Fruit fly (Drosophila melanogaster) whole organism, wandering third instar larva: ENCODE measurements around the gene CG10650.

ENCODE experiments used
- Abd-B ChIP-seq: fragments of >200 bp; optimal IDR thresholded peaks from 2 replicates; lab custom pipeline; 2017; ENCODE audit warnings: missing biosample characterization, missing genetic modification characterization
- CG32264 ChIP-seq: fragments of 200-800 bp; sonication (Bioruptor generic); optimal IDR thresholded peaks from 2 replicates; lab custom pipeline; 2016; ENCODE audit warnings: missing biosample characterization, missing genetic modification characterization
- CG9705 ChIP-seq: fragments of 200-800 bp; sonication (Bioruptor generic); optimal IDR thresholded peaks from 2 replicates; lab custom pipeline; 2018; ENCODE audit warnings: missing biosample characterization, mild to moderate bottlenecking, missing genetic modification characterization
- CrebA ChIP-seq: fragments of 200-800 bp; sonication (Bioruptor generic); optimal IDR thresholded peaks from 2 replicates; lab custom pipeline; 2016; ENCODE audit warnings: missing biosample characterization, mild to moderate bottlenecking, missing genetic modification characterization, borderline replicate concordance
- Dfd ChIP-seq: fragments of >200 bp; optimal IDR thresholded peaks from 2 replicates; lab custom pipeline; 2017; ENCODE audit warnings: missing biosample characterization, missing genetic modification characterization
- Dif ChIP-seq: fragments of 200-275, 200-300 bp; sonication (Bioruptor generic); optimal IDR thresholded peaks from 2 replicates; lab custom pipeline; 2018; ENCODE audit warnings: missing biosample characterization, missing genetic modification characterization; ENCODE audit not compliant: partially characterized antibody
- GATAd ChIP-seq: sonication (Bioruptor generic); optimal IDR thresholded peaks from 2 replicates; lab custom pipeline; 2016; ENCODE audit warnings: missing biosample characterization, missing genetic modification characterization
- HLH106 ChIP-seq: fragments of 200-800 bp; optimal IDR thresholded peaks from 3 replicates; lab custom pipeline; 2019; ENCODE audit warnings: missing biosample characterization, mild to moderate bottlenecking, missing genetic modification characterization, moderate library complexity
- Hr78 ChIP-seq: fragments of >200 bp; optimal IDR thresholded peaks from 2 replicates; lab custom pipeline; 2017; ENCODE audit warnings: missing biosample characterization, missing genetic modification characterization
- Hr83 ChIP-seq: fragments of 200-300 bp; sonication (Bioruptor generic); optimal IDR thresholded peaks from 2 replicates; lab custom pipeline; 2016; ENCODE audit warnings: missing biosample characterization, mild to moderate bottlenecking, missing genetic modification characterization, moderate library complexity; ENCODE audit not compliant: poor library complexity, severe bottlenecking
- Jra ChIP-seq: sonication (Bioruptor generic); optimal IDR thresholded peaks from 2 replicates; lab custom pipeline; 2016; ENCODE audit warnings: missing biosample characterization, missing genetic modification characterization
- Mio ChIP-seq: sonication (Bioruptor generic); optimal IDR thresholded peaks from 2 replicates; lab custom pipeline; 2016; ENCODE audit warnings: missing biosample characterization, missing genetic modification characterization
- N ChIP-seq: fragments of >200 bp; optimal IDR thresholded peaks from 2 replicates; lab custom pipeline; 2018; ENCODE audit warnings: missing biosample characterization, missing external identifiers, missing genetic modification characterization
- OdsH ChIP-seq: fragments of 200-800 bp; sonication (Bioruptor generic); optimal IDR thresholded peaks from 2 replicates; lab custom pipeline; 2016; ENCODE audit warnings: missing biosample characterization, mild to moderate bottlenecking, missing genetic modification characterization
- Rel ChIP-seq, 2 experiments: fragments of 200-800 bp; sonication (Bioruptor generic) in 1 of 2; optimal IDR thresholded peaks; 2 replicates in 1 of 2; 3 replicates in 1 of 2; lab custom pipeline; 2016 to 2019; ENCODE audit warnings: mild to moderate bottlenecking in 2 of 2, missing biosample characterization in 2 of 2, missing genetic modification characterization in 2 of 2, moderate library complexity in 1 of 2
- Sp1 ChIP-seq: fragments of 200-800 bp; sonication (Bioruptor generic); optimal IDR thresholded peaks from 3 replicates; lab custom pipeline; 2019; ENCODE audit warnings: missing biosample characterization, mild to moderate bottlenecking, missing genetic modification characterization, moderate library complexity
- Vsx2 ChIP-seq: fragments of 200-300, 225-300 bp; sonication (Bioruptor generic); optimal IDR thresholded peaks from 2 replicates; lab custom pipeline; 2018; ENCODE audit warnings: missing biosample characterization, missing genetic modification characterization; ENCODE audit not compliant: partially characterized antibody
- br ChIP-seq: fragments of 200-800 bp; sonication (Bioruptor generic); optimal IDR thresholded peaks from 2 replicates; lab custom pipeline; 2016; ENCODE audit warnings: missing biosample characterization, missing genetic modification characterization
- brk ChIP-seq: fragments of 200-800 bp; sonication (Bioruptor generic); optimal IDR thresholded peaks from 2 replicates; lab custom pipeline; 2016; ENCODE audit warnings: missing biosample characterization, mild to moderate bottlenecking, missing genetic modification characterization
- dmrt93B ChIP-seq: fragments of 200-800 bp; sonication (Bioruptor generic); optimal IDR thresholded peaks from 2 replicates; lab custom pipeline; 2018; ENCODE audit warnings: missing biosample characterization, mild to moderate bottlenecking, missing genetic modification characterization
- ey ChIP-seq: fragments of 200-800 bp; sonication (Bioruptor generic); optimal IDR thresholded peaks from 2 replicates; lab custom pipeline; 2016; ENCODE audit warnings: missing biosample characterization, missing genetic modification characterization
- foxo ChIP-seq, 2 experiments: fragments of 200-800 bp; sonication (Bioruptor generic); optimal IDR thresholded peaks; 2 replicates in 1 of 2; 3 replicates in 1 of 2; lab custom pipeline; 2016 to 2017; ENCODE audit warnings: missing biosample characterization in 2 of 2, missing genetic modification characterization in 2 of 2
- h ChIP-seq: fragments of 200-800 bp; sonication (Bioruptor generic); optimal IDR thresholded peaks from 3 replicates; lab custom pipeline; 2016; ENCODE audit warnings: missing biosample characterization, mild to moderate bottlenecking, missing genetic modification characterization
- jim ChIP-seq: fragments of 175-275, 200-325 bp; sonication (Bioruptor generic); optimal IDR thresholded peaks from 2 replicates; lab custom pipeline; 2016; ENCODE audit warnings: missing biosample characterization, mild to moderate bottlenecking, missing genetic modification characterization
- lola ChIP-seq: fragments of >200 bp; optimal IDR thresholded peaks from 2 replicates; lab custom pipeline; 2017; ENCODE audit warnings: missing biosample characterization, missing genetic modification characterization
- pan ChIP-seq: fragments of >200 bp; optimal IDR thresholded peaks from 2 replicates; lab custom pipeline; 2017
- psq ChIP-seq: fragments of 200-800 bp; sonication (Bioruptor generic); optimal IDR thresholded peaks from 3 replicates; lab custom pipeline; 2017; ENCODE audit warnings: missing biosample characterization, mild to moderate bottlenecking, missing genetic modification characterization, moderate library complexity
- rgr ChIP-seq: fragments of 200-800 bp; sonication (Bioruptor generic); optimal IDR thresholded peaks from 3 replicates; lab custom pipeline; 2016; ENCODE audit warnings: missing biosample characterization, mild to moderate bottlenecking, missing genetic modification characterization
- sv ChIP-seq: fragments of 200-800 bp; sonication (Bioruptor generic); optimal IDR thresholded peaks from 3 replicates; lab custom pipeline; 2016; ENCODE audit warnings: missing biosample characterization, missing genetic modification characterization
- tai ChIP-seq: sonication (Bioruptor generic); optimal IDR thresholded peaks from 2 replicates; lab custom pipeline; 2016; ENCODE audit warnings: missing biosample characterization, missing genetic modification characterization
- usp ChIP-seq: fragments of >200 bp; optimal IDR thresholded peaks from 2 replicates; lab custom pipeline; 2017; ENCODE audit warnings: missing biosample characterization, missing genetic modification characterization
- woc ChIP-seq: sonication (Bioruptor generic); optimal IDR thresholded peaks from 2 replicates; lab custom pipeline; 2016; ENCODE audit warnings: missing biosample characterization, mild to moderate bottlenecking, missing genetic modification characterization

CG10650 gene

dm6 chr2L:19002959-19003371, 7.2 kb upstream of the CG10650 start, which contains the start of gene CG31793:
Gene CG31793 (plus strand): TSS chr2L:19003367.
- no peak for TF ChIP-seq tai
- no peak for TF ChIP-seq GATAd (GFP tag; lab: Kevin White, UChicago)
- TF ChIP-seq HLH106 (tag; lab: Kevin White, UChicago) = peak; percentile 57
- TF ChIP-seq foxo (GFP tag; optimal IDR thresholded peaks at IDR 0.05; lab: Kevin White, UChicago) = peak in 1 of 2 experiments; percentile 32
- peak; percentile 22 for TF ChIP-seq sv (GFP tag; lab: Kevin White, UChicago)
- TF ChIP-seq Sp1 (GFP tag; lab: Kevin White, UChicago) = peak; percentile 50
- peak; percentile 39 for TF ChIP-seq Hr83 (GFP tag; lab: Kevin White, UChicago)
- TF ChIP-seq rgr (GFP tag; lab: Kevin White, UChicago) = peak; percentile 68
- TF ChIP-seq OdsH (GFP tag; lab: Kevin White, UChicago) = peak; percentile 60
- no peak for TF ChIP-seq br (GFP tag; lab: Kevin White, UChicago)
- peak; percentile 41 for TF ChIP-seq psq
- peak; percentile 63 for TF ChIP-seq h (GFP tag; lab: Kevin White, UChicago)
- no peak for TF ChIP-seq pan (lab: Kevin White, UChicago)

- no peak for TF ChIP-seq HLH106 (tag; lab: Kevin White, UChicago)
- TF ChIP-seq Vsx2 (GFP tag; lab: Kevin White, UChicago) = no peak
- no peak for TF ChIP-seq dmrt93B (GFP tag; lab: Kevin White, UChicago)
- no peak for TF ChIP-seq h (GFP tag; lab: Kevin White, UChicago)
- TF ChIP-seq Rel (GFP tag; optimal IDR thresholded peaks at IDR 0.05; lab: Kevin White, UChicago) = no peak
- TF ChIP-seq Rel (tag; optimal IDR thresholded peaks at IDR 0.05; lab: Kevin White, UChicago) = no peak
- TF ChIP-seq CG9705 (GFP tag; lab: Kevin White, UChicago) = no peak
- no peak for TF ChIP-seq CG32264 (GFP tag; lab: Kevin White, UChicago)
- no peak for TF ChIP-seq N (GFP tag; lab: Kevin White, UChicago)
- TF ChIP-seq Dfd = no peak
- TF ChIP-seq br (GFP tag; lab: Kevin White, UChicago) = no peak
- TF ChIP-seq Dif (GFP tag; lab: Kevin White, UChicago) = no peak
- TF ChIP-seq jim (GFP tag; lab: Kevin White, UChicago) = no peak
- TF ChIP-seq pan (lab: Kevin White, UChicago) = no peak
- no peak for TF ChIP-seq CrebA (GFP tag; lab: Kevin White, UChicago)
- no peak for TF ChIP-seq foxo (GFP tag; optimal IDR thresholded peaks at IDR 0.05; lab: Kevin White, UChicago)
- TF ChIP-seq Hr83 (GFP tag; lab: Kevin White, UChicago) = no peak
- no peak for TF ChIP-seq Mio (GFP tag; lab: Kevin White, UChicago)
These were observed 6.7 kb upstream of the CG10650 start for dm6 chr2L:19002468-19002867.

dm6 chr2L:18997148-18997547, 1.4 kb upstream of the CG10650 start, which contains the start of gene CG31792:
Gene CG31792 (plus strand): TSS chr2L:18997448.
- TF ChIP-seq jim (GFP tag; lab: Kevin White, UChicago) (no peak), rgr (GFP tag; lab: Kevin White, UChicago) (no peak), Sp1 (GFP tag; lab: Kevin White, UChicago) (no peak)

dm6 chr2L:18992196-18992595, 3.5 kb downstream of the CG10650 start, which contains the start of gene CG46465:
Gene CG46465 (plus strand): TSS chr2L:18992496.
- TF ChIP-seq woc (GFP tag; lab: Kevin White, UChicago) = no peak
- TF ChIP-seq Jra = no peak
- no peak for TF ChIP-seq sv (GFP tag; lab: Kevin White, UChicago)
- no peak for TF ChIP-seq ey
- no peak for TF ChIP-seq Abd-B (GFP tag; lab: Kevin White, UChicago)
- no peak for TF ChIP-seq foxo (GFP tag; optimal IDR thresholded peaks at IDR 0.05; lab: Kevin White, UChicago)
- no peak for TF ChIP-seq lola (GFP tag; lab: Kevin White, UChicago)
- no peak for TF ChIP-seq Hr78 (GFP tag; lab: Kevin White, UChicago)
- no peak for TF ChIP-seq usp (GFP tag; lab: Kevin White, UChicago)
- no peak for TF ChIP-seq tai
- no peak for TF ChIP-seq brk (GFP tag; lab: Kevin White, UChicago)
- no peak for TF ChIP-seq Hr83 (GFP tag; lab: Kevin White, UChicago)
- no peak for TF ChIP-seq CG9705 (GFP tag; lab: Kevin White, UChicago)
- no peak for TF ChIP-seq psq
- TF ChIP-seq Sp1 (GFP tag; lab: Kevin White, UChicago) = no peak
